Fruit fly (Drosophila melanogaster) whole organism, embryonic: ENCODE measurements around the gene wrm2.

Experiments
- Abd-B ChIP-seq: fragments of 200-800 bp; sonication (Bioruptor generic); optimal IDR thresholded peaks from 2 replicates; lab custom pipeline; 2018; ENCODE audit warnings: missing biosample characterization, mild to moderate bottlenecking, missing genetic modification characterization, moderate library complexity
- Atf3 ChIP-seq: fragments of 200-800 bp; sonication (Bioruptor generic); optimal IDR thresholded peaks from 3 replicates; lab custom pipeline; 2016; ENCODE audit warnings: missing biosample characterization, missing genetic modification characterization
- BEAF-32 ChIP-seq: fragments of 200-800 bp; sonication (Bioruptor generic); optimal IDR thresholded peaks from 3 replicates; lab custom pipeline; 2017; ENCODE audit warnings: missing biosample characterization, missing genetic modification characterization, mild to moderate bottlenecking, moderate library complexity, missing genetic modification reagents
- CG1024 ChIP-seq: fragments of 200-800 bp; sonication (Bioruptor generic); IDR thresholded peaks from 2 replicates; pipeline ENCODE4 v1.3.6; 2022; ENCODE audit warnings: missing biosample characterization, missing genetic modification characterization
- CG10654 ChIP-seq: fragments of 200-800 bp; sonication (Bioruptor generic); optimal IDR thresholded peaks from 2 replicates; lab custom pipeline; 2016; ENCODE audit warnings: missing biosample characterization, missing genetic modification characterization
- CG10979 ChIP-seq: fragments of 200-800 bp; sonication (Bioruptor generic); optimal IDR thresholded peaks from 2 replicates; lab custom pipeline; 2018; ENCODE audit warnings: missing biosample characterization, mild to moderate bottlenecking, missing genetic modification characterization, moderate library complexity
- CG11085 ChIP-seq: fragments of 200-800 bp; sonication (Bioruptor generic); IDR thresholded peaks from 2 replicates; pipeline ENCODE4 v1.3.6; 2022; ENCODE audit warnings: missing biosample characterization, missing genetic modification characterization
- CG11560 ChIP-seq: fragments of 200-800 bp; sonication (Bioruptor generic); IDR thresholded peaks from 3 replicates; pipeline ENCODE4 v1.3.6; 2022; ENCODE audit warnings: missing biosample characterization, missing genetic modification characterization
- CG11695 ChIP-seq: fragments of 200-800 bp; sonication (Bioruptor generic); IDR thresholded peaks from 3 replicates; pipeline ENCODE4 v1.3.6; 2022; ENCODE audit warnings: missing biosample characterization, missing genetic modification characterization
- CG12391 ChIP-seq: fragments of 200-800 bp; sonication (Bioruptor generic); optimal IDR thresholded peaks from 3 replicates; lab custom pipeline; 2018; ENCODE audit warnings: missing biosample characterization, mild to moderate bottlenecking, missing genetic modification characterization, moderate library complexity
- CG13624 ChIP-seq: fragments of 200-800 bp; sonication (Bioruptor generic); optimal IDR thresholded peaks from 2 replicates; lab custom pipeline; 2016; ENCODE audit warnings: missing biosample characterization, missing genetic modification characterization
- CG2889 ChIP-seq: fragments of 200-800 bp; sonication (Bioruptor generic); IDR thresholded peaks from 3 replicates; pipeline ENCODE4 v1.3.6; 2022; ENCODE audit warnings: missing biosample characterization, missing genetic modification characterization
- CG6654 ChIP-seq: fragments of 200-800 bp; sonication (Bioruptor generic); optimal IDR thresholded peaks from 2 replicates; lab custom pipeline; 2017; ENCODE audit warnings: missing biosample characterization, mild to moderate bottlenecking, missing genetic modification characterization
- CG8388 ChIP-seq: fragments of 200-800 bp; sonication (Bioruptor generic); optimal IDR thresholded peaks from 2 replicates; lab custom pipeline; 2019; ENCODE audit warnings: missing biosample characterization, mild to moderate bottlenecking, missing genetic modification characterization, moderate library complexity
- CG8478 ChIP-seq: fragments of >200 bp; optimal IDR thresholded peaks from 2 replicates; lab custom pipeline; 2018
- Camta ChIP-seq: fragments of 200-800 bp; sonication (Bioruptor generic); optimal IDR thresholded peaks from 2 replicates; lab custom pipeline; 2016; ENCODE audit warnings: missing biosample characterization, missing genetic modification characterization
- Dek ChIP-seq: fragments of 200-800 bp; sonication (Bioruptor generic); optimal IDR thresholded peaks from 3 replicates; lab custom pipeline; 2019; ENCODE audit warnings: missing biosample characterization, mild to moderate bottlenecking, missing genetic modification characterization, moderate library complexity
- Doc2 ChIP-seq: fragments of 200-800 bp; sonication (Bioruptor generic); IDR thresholded peaks from 2 replicates; pipeline ENCODE4 v1.3.6; 2022; ENCODE audit warnings: missing biosample characterization, missing genetic modification characterization
- Dp ChIP-seq: fragments of 200-800 bp; sonication (Bioruptor generic); optimal IDR thresholded peaks from 2 replicates; lab custom pipeline; 2018; ENCODE audit warnings: missing biosample characterization, mild to moderate bottlenecking, missing genetic modification characterization, moderate library complexity
- Hr51 ChIP-seq, 2 experiments: fragments of 200-800 bp; sonication (Bioruptor generic); optimal IDR thresholded peaks; 2 replicates in 1 of 2; 3 replicates in 1 of 2; lab custom pipeline; 2016 to 2018; ENCODE audit warnings: missing biosample characterization in 2 of 2, missing genetic modification characterization in 2 of 2, mild to moderate bottlenecking in 1 of 2, moderate library complexity in 1 of 2
- Mad ChIP-seq: fragments of 200-800 bp; sonication (Bioruptor generic); optimal IDR thresholded peaks from 2 replicates; lab custom pipeline; 2016; ENCODE audit warnings: missing biosample characterization, missing genetic modification characterization
- Mes4 ChIP-seq: fragments of 200-800 bp; sonication (Bioruptor generic); optimal IDR thresholded peaks from 2 replicates; lab custom pipeline; 2016; ENCODE audit warnings: missing biosample characterization, missing genetic modification characterization
- Neu2 ChIP-seq: fragments of 200-800 bp; sonication (Bioruptor generic); optimal IDR thresholded peaks from 3 replicates; lab custom pipeline; 2016; ENCODE audit warnings: missing biosample characterization, missing genetic modification characterization, borderline replicate concordance
- Nf-YB ChIP-seq: fragments of 200-800 bp; sonication (Bioruptor generic); optimal IDR thresholded peaks from 3 replicates; lab custom pipeline; 2019; ENCODE audit warnings: missing biosample characterization, mild to moderate bottlenecking, missing genetic modification characterization, moderate library complexity
- NfI ChIP-seq: fragments of 200-800 bp; sonication (Bioruptor generic); optimal IDR thresholded peaks from 3 replicates; lab custom pipeline; 2018; ENCODE audit warnings: missing biosample characterization, mild to moderate bottlenecking, missing genetic modification characterization, moderate library complexity
- Sox100B ChIP-seq: fragments of 200-800 bp; sonication (Bioruptor generic); optimal IDR thresholded peaks from 3 replicates; lab custom pipeline; 2018; ENCODE audit warnings: missing biosample characterization, mild to moderate bottlenecking, missing genetic modification characterization
- Tbp ChIP-seq: fragments of >200 bp; optimal IDR thresholded peaks from 2 replicates; lab custom pipeline; 2018; ENCODE audit warnings: missing biosample characterization, missing genetic modification characterization
- Usf ChIP-seq: fragments of 200-800 bp; sonication (Bioruptor generic); optimal IDR thresholded peaks from 2 replicates; lab custom pipeline; 2017; ENCODE audit warnings: missing genotype, missing biosample characterization, missing genetic modification characterization
- ap ChIP-seq: fragments of 200-800 bp; sonication (Bioruptor generic); IDR thresholded peaks from 2 replicates; pipeline ENCODE4 v1.3.6; 2022; ENCODE audit warnings: missing biosample characterization, missing genetic modification characterization
- ash1 ChIP-seq: fragments of 200-800 bp; sonication (Bioruptor generic); optimal IDR thresholded peaks from 2 replicates; lab custom pipeline; 2018; ENCODE audit warnings: missing biosample characterization, mild to moderate bottlenecking, missing genetic modification characterization
- az2 ChIP-seq: fragments of 200-800 bp; sonication (Bioruptor generic); optimal IDR thresholded peaks from 3 replicates; lab custom pipeline; 2016; ENCODE audit warnings: missing biosample characterization, missing genetic modification characterization
- bab2 ChIP-seq: fragments of 200-800 bp; sonication (Bioruptor generic); optimal IDR thresholded peaks from 2 replicates; lab custom pipeline; 2016; ENCODE audit warnings: missing biosample characterization, missing genetic modification characterization
- bsh ChIP-seq, 2 experiments: fragments of 200-800 bp; sonication (Bioruptor generic); optimal IDR thresholded peaks; 2 replicates each; lab custom pipeline; 2017 to 2018; ENCODE audit warnings: mild to moderate bottlenecking in 2 of 2, missing biosample characterization in 2 of 2, missing genetic modification characterization in 2 of 2, moderate library complexity in 1 of 2
- cato ChIP-seq: fragments of 200-800 bp; sonication (Bioruptor generic); optimal IDR thresholded peaks from 2 replicates; lab custom pipeline; 2016; ENCODE audit warnings: missing biosample characterization, missing genetic modification characterization, borderline replicate concordance
- corto ChIP-seq: fragments of 200-800 bp; sonication (Bioruptor generic); optimal IDR thresholded peaks from 2 replicates; lab custom pipeline; 2016; ENCODE audit warnings: missing biosample characterization, mild to moderate bottlenecking, missing genetic modification characterization, moderate library complexity
- dati ChIP-seq: fragments of 200-800 bp; sonication (Bioruptor generic); IDR thresholded peaks from 2 replicates; pipeline ENCODE4 v1.3.6; 2022; ENCODE audit warnings: missing biosample characterization, missing genetic modification characterization
- exex ChIP-seq: fragments of 200-800 bp; sonication (Bioruptor generic); optimal IDR thresholded peaks from 4 replicates; lab custom pipeline; 2018; ENCODE audit warnings: missing biosample characterization, mild to moderate bottlenecking, missing genetic modification characterization, moderate library complexity
- fd96Cb ChIP-seq: fragments of 200-800 bp; sonication (Bioruptor generic); optimal IDR thresholded peaks from 2 replicates; lab custom pipeline; 2018; ENCODE audit warnings: missing biosample characterization, mild to moderate bottlenecking, missing genetic modification characterization, moderate library complexity
- fu2 ChIP-seq: fragments of 200-800 bp; sonication (Bioruptor generic); optimal IDR thresholded peaks from 2 replicates; lab custom pipeline; 2016; ENCODE audit warnings: missing biosample characterization, missing genetic modification characterization
- h ChIP-seq: fragments of >200 bp; optimal IDR thresholded peaks from 2 replicates; lab custom pipeline; 2017
- hb ChIP-seq: fragments of 200-800 bp; sonication (Bioruptor generic); IDR thresholded peaks from 3 replicates; pipeline ENCODE4 v1.3.6; 2022; ENCODE audit warnings: missing biosample characterization, missing genetic modification characterization; ENCODE audit not compliant: partially characterized antibody
- ind ChIP-seq: fragments of 200-800 bp; sonication (Bioruptor generic); optimal IDR thresholded peaks from 3 replicates; lab custom pipeline; 2016; ENCODE audit warnings: missing biosample characterization, missing genetic modification characterization
- oc ChIP-seq: fragments of 200-800 bp; sonication (Bioruptor generic); optimal IDR thresholded peaks from 2 replicates; lab custom pipeline; 2018; ENCODE audit warnings: missing biosample characterization, mild to moderate bottlenecking, missing genetic modification characterization, moderate library complexity
- org-1 ChIP-seq: fragments of 200-800 bp; sonication (Bioruptor generic); optimal IDR thresholded peaks from 2 replicates; lab custom pipeline; 2017; ENCODE audit warnings: missing biosample characterization, missing genetic modification characterization
- pzg ChIP-seq: fragments of 200-800 bp; sonication (Bioruptor generic); optimal IDR thresholded peaks from 3 replicates; lab custom pipeline; 2018; ENCODE audit warnings: missing biosample characterization, mild to moderate bottlenecking, missing genetic modification characterization, moderate library complexity
- rib ChIP-seq: fragments of 200-800 bp; sonication (Bioruptor generic); IDR thresholded peaks from 2 replicates; pipeline ENCODE4 v1.3.6; 2022; ENCODE audit warnings: missing biosample characterization, missing genetic modification characterization
- run ChIP-seq: fragments of 200-800 bp; sonication (Bioruptor generic); optimal IDR thresholded peaks from 3 replicates; lab custom pipeline; 2018; ENCODE audit warnings: missing biosample characterization, mild to moderate bottlenecking, missing genetic modification characterization
- sens-2 ChIP-seq: fragments of 200-800 bp; sonication (Bioruptor generic); IDR thresholded peaks from 2 replicates; pipeline ENCODE4 v1.3.6; 2022; ENCODE audit warnings: missing biosample characterization, missing genetic modification characterization
- tup ChIP-seq: fragments of 200-800 bp; sonication (Bioruptor generic); optimal IDR thresholded peaks from 2 replicates; lab custom pipeline; 2016; ENCODE audit warnings: missing biosample characterization, mild to moderate bottlenecking, missing genetic modification characterization, moderate library complexity
- vfl ChIP-seq: fragments of 200-800 bp; sonication (Bioruptor generic); optimal IDR thresholded peaks from 2 replicates; lab custom pipeline; 2016; ENCODE audit warnings: missing biosample characterization, missing genetic modification characterization
- wek ChIP-seq: fragments of 200-800 bp; sonication (Bioruptor generic); optimal IDR thresholded peaks from 3 replicates; lab custom pipeline; 2018; ENCODE audit warnings: missing biosample characterization, mild to moderate bottlenecking, missing genetic modification characterization, moderate library complexity
- yki ChIP-seq: fragments of >200 bp; optimal IDR thresholded peaks from 3 replicates; lab custom pipeline; 2018

Gene wrm2

DNA sequence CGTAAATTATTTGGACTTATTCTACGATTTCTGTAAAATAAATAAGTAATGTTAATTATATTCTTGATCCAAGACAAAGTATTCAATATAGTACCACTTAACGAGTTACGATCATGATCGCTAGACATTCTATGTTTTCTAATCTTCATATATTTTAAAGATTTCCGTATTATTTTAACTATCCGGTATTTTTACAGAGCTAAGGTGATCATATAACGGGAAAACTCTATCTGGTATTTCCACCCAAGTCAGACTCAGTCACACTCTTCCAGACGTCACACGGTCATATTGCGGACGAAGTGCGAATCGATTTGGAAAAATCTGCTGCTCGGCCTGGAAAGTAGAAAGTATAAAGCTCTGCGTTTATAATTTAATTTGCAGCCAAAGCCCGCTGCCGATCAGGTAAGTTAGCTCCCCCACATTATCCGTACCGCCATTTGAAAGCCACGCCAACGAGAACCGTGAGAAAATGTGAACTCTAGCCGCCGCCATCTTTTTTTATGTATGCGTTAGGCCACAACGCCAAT, 4.3 kb upstream of the wrm2 start, which contains the start of the genes lark and eco (continued):
- TF ChIP-seq Dp (peak; percentile 36), wek (GFP tag; lab: Kevin White, UChicago) (peak; percentile 4), ash1 (no peak), CG13624 (GFP tag; lab: Kevin White, UChicago) (no peak), h (lab: Kevin White, UChicago) (no peak), fu2 (GFP tag; lab: Kevin White, UChicago) (no peak), bsh (GFP tag; optimal IDR thresholded peaks at IDR 0.05; lab: Kevin White, UChicago) (peak in 1 of 2 experiments; percentile 17), CG10654 (no peak), Neu2 (GFP tag; lab: Kevin White, UChicago) (no peak), bab2 (GFP tag; lab: Kevin White, UChicago) (no peak), Tbp (no peak), Hr51 (GFP tag; optimal IDR thresholded peaks at IDR 0.05; lab: Kevin White, UChicago) (no peak), tup (no peak), hb (no peak), Mes4 (GFP tag; lab: Kevin White, UChicago) (no peak), CG11695 (no peak), Doc2 (GFP tag; lab: Robert Waterston, UW) (no peak), dati (GFP tag; lab: Robert Waterston, UW) (no peak), CG8388 (GFP tag; lab: Kevin White, UChicago) (no peak), CG8478 (no peak), Dek (no peak), pzg (GFP tag; lab: Kevin White, UChicago) (peak; percentile 79), BEAF-32 (peak; percentile 42), corto (GFP tag; lab: Kevin White, UChicago) (no peak), ap (no peak), cato (GFP tag; lab: Kevin White, UChicago) (no peak), CG2889 (no peak), CG12391 (tag; lab: Kevin White, UChicago) (peak; percentile 20), CG10979 (tag; lab: Kevin White, UChicago) (no peak), run (tag; lab: Kevin White, UChicago) (no peak), az2 (GFP tag; lab: Kevin White, UChicago) (no peak), yki (lab: Kevin White, UChicago) (no peak), Camta (GFP tag; lab: Kevin White, UChicago) (no peak), CG6654 (GFP tag; lab: Kevin White, UChicago) (no peak), ind (GFP tag; lab: Kevin White, UChicago) (no peak), org-1 (GFP tag; lab: Kevin White, UChicago) (no peak), rib (GFP tag; lab: Robert Waterston, UW) (no peak), Sox100B (no peak), Mad (GFP tag; lab: Kevin White, UChicago) (no peak), vfl (GFP tag; lab: Kevin White, UChicago) (no peak), Nf-YB (no peak), Usf (no peak), exex (tag; lab: Kevin White, UChicago) (no peak), CG11560 (no peak), Atf3 (GFP tag; lab: Kevin White, UChicago) (no peak), CG1024 (no peak), sens-2 (GFP tag; lab: Robert Waterston, UW) (no peak), Abd-B (no peak), NfI (no peak), fd96Cb (tag; lab: Kevin White, UChicago) (no peak), oc (tag; lab: Kevin White, UChicago) (no peak), CG11085 (GFP tag; lab: Robert Waterston, UW) (no peak)
